Worm (Caenorhabditis elegans) whole organism, L2 larva: ENCODE results near the gene str-207.
A peak's percentile ranks its signal among the peaks of the same experiment; 100 is the strongest.

Source experiments
- C34F6.9 ChIP-seq: fragments of 150-350 bp; optimal IDR thresholded peaks from 2 replicates; lab custom pipeline; 2014; ENCODE audit warnings: missing biosample characterization, missing genetic modification characterization
- R02D3.7 ChIP-seq: fragments of 150-350 bp; optimal IDR thresholded peaks from 2 replicates; lab custom pipeline; 2014; ENCODE audit warnings: missing biosample characterization, missing genetic modification characterization
- ZK546.5 ChIP-seq: sonication (generic microtip); optimal IDR thresholded peaks from 2 replicates; lab custom pipeline; 2017; ENCODE audit warnings: missing biosample characterization, missing genetic modification characterization
- aly-2 ChIP-seq: fragments of 150-350 bp; optimal IDR thresholded peaks from 2 replicates; lab custom pipeline; 2014; ENCODE audit warnings: missing biosample characterization, missing genetic modification characterization
- ama-1 ChIP-seq: fragments of 150-350 bp; optimal IDR thresholded peaks from 2 replicates; lab custom pipeline; 2018; ENCODE audit warnings: inconsistent platforms
- blmp-1 ChIP-seq: sonication (generic microtip); optimal IDR thresholded peaks from 2 replicates; lab custom pipeline; 2017; ENCODE audit warnings: missing genetic modification characterization, mild to moderate bottlenecking, missing compliant biosample characterization, antibody characterized with exemption, moderate library complexity; ENCODE audit not compliant: insufficient read depth
- ceh-16 ChIP-seq: fragments of 150-350 bp; optimal IDR thresholded peaks from 2 replicates; lab custom pipeline; 2014; ENCODE audit warnings: missing biosample characterization, missing genetic modification characterization
- ceh-82 ChIP-seq: fragments of 150-350 bp; optimal IDR thresholded peaks from 2 replicates; lab custom pipeline; 2014; ENCODE audit warnings: missing biosample characterization, missing genetic modification characterization
- egl-27 ChIP-seq: sonication (generic microtip); optimal IDR thresholded peaks from 3 replicates; lab custom pipeline; 2017; ENCODE audit warnings: missing biosample characterization, missing genetic modification reagents, missing genetic modification characterization
- elt-1 ChIP-seq: fragments of 150-350 bp; optimal IDR thresholded peaks from 2 replicates; lab custom pipeline; 2014; ENCODE audit warnings: missing biosample characterization, missing genetic modification characterization
- fos-1 ChIP-seq: fragments of 150-350 bp; optimal IDR thresholded peaks from 2 replicates; lab custom pipeline; 2014; ENCODE audit warnings: missing biosample characterization, missing genetic modification characterization
- gmeb-1 ChIP-seq: fragments of 150-350 bp; optimal IDR thresholded peaks from 2 replicates; lab custom pipeline; 2014; ENCODE audit warnings: missing biosample characterization, missing genetic modification characterization
- lin-13 ChIP-seq: fragments of 150-350 bp; optimal IDR thresholded peaks from 2 replicates; lab custom pipeline; 2014; ENCODE audit warnings: missing biosample characterization, missing genetic modification reagents, missing genetic modification characterization
- lin-39 ChIP-seq: fragments of 150-350 bp; optimal IDR thresholded peaks from 2 replicates; lab custom pipeline; 2014; ENCODE audit warnings: missing biosample characterization, missing genetic modification reagents, missing genetic modification characterization
- lsy-2 ChIP-seq, 2 experiments: fragments of 150-350 bp in 1 of 2; sonication (generic microtip) in 1 of 2; optimal IDR thresholded peaks; 2 replicates each; lab custom pipeline; 2014 to 2017; ENCODE audit warnings: missing biosample characterization in 2 of 2, missing genetic modification characterization in 2 of 2
- mdl-1 ChIP-seq, 2 experiments: fragments of 150-350 bp in 1 of 2; sonication (generic microtip) in 1 of 2; optimal IDR thresholded peaks; 2 replicates each; lab custom pipeline; 2017; ENCODE audit warnings: missing biosample characterization in 2 of 2, missing genetic modification characterization in 2 of 2
- nhr-10 ChIP-seq: sonication (generic microtip); optimal IDR thresholded peaks from 2 replicates; lab custom pipeline; 2017; ENCODE audit warnings: missing biosample characterization, missing genetic modification characterization
- nhr-11 ChIP-seq: fragments of 150-350 bp; optimal IDR thresholded peaks from 2 replicates; lab custom pipeline; 2014; ENCODE audit warnings: missing biosample characterization, missing genetic modification characterization
- nhr-129 ChIP-seq: fragments of 150-350 bp; optimal IDR thresholded peaks from 2 replicates; lab custom pipeline; 2014; ENCODE audit warnings: missing biosample characterization, missing genetic modification characterization
- nhr-21 ChIP-seq: fragments of 150-350 bp; optimal IDR thresholded peaks from 2 replicates; lab custom pipeline; 2014; ENCODE audit warnings: missing biosample characterization, missing genetic modification characterization
- nhr-23 ChIP-seq: fragments of 150-350 bp; optimal IDR thresholded peaks from 2 replicates; lab custom pipeline; 2014; ENCODE audit warnings: missing biosample characterization, missing genetic modification reagents, missing genetic modification characterization
- nhr-237 ChIP-seq: fragments of 150-350 bp; optimal IDR thresholded peaks from 2 replicates; lab custom pipeline; 2014; ENCODE audit warnings: missing biosample characterization, missing genetic modification characterization
- nhr-25 ChIP-seq: fragments of 150-350 bp; sonication (generic microtip); optimal IDR thresholded peaks from 3 replicates; lab custom pipeline; 2014; ENCODE audit warnings: missing biosample characterization, missing genetic modification characterization
- nhr-77 ChIP-seq: fragments of 150-350 bp; optimal IDR thresholded peaks from 2 replicates; lab custom pipeline; 2014; ENCODE audit warnings: missing biosample characterization, missing genetic modification characterization
- peb-1 ChIP-seq: fragments of 150-350 bp; optimal IDR thresholded peaks from 2 replicates; lab custom pipeline; 2014; ENCODE audit warnings: missing biosample characterization, missing genetic modification characterization
- sem-4 ChIP-seq: fragments of 150-350 bp; optimal IDR thresholded peaks from 2 replicates; lab custom pipeline; 2014; ENCODE audit warnings: missing biosample characterization, missing genetic modification reagents, missing genetic modification characterization
- sma-9 ChIP-seq, 2 experiments: fragments of 150-350 bp in 1 of 2; sonication (generic microtip) in 1 of 2; optimal IDR thresholded peaks; 2 replicates each; lab custom pipeline; 2014 to 2016; ENCODE audit warnings: missing genetic modification characterization in 2 of 2, mild to moderate bottlenecking in 1 of 2, missing biosample characterization in 1 of 2, missing compliant biosample characterization in 1 of 2, missing genetic modification reagents in 1 of 2, moderate library complexity in 1 of 2
- snpc-4 ChIP-seq: fragments of 150-350 bp; optimal IDR thresholded peaks from 2 replicates; lab custom pipeline; 2014; ENCODE audit warnings: missing biosample characterization, missing genetic modification characterization
- unc-39 ChIP-seq: fragments of 150-350 bp; optimal IDR thresholded peaks from 2 replicates; lab custom pipeline; 2014; ENCODE audit warnings: missing biosample characterization, missing genetic modification characterization
- unc-55 ChIP-seq: fragments of 150-350 bp; sonication (generic microtip); optimal IDR thresholded peaks from 3 replicates; lab custom pipeline; 2014; ENCODE audit warnings: missing biosample characterization, missing genetic modification reagents, missing genetic modification characterization
- unc-62 ChIP-seq: fragments of 150-350 bp; optimal IDR thresholded peaks from 2 replicates; lab custom pipeline; 2014; ENCODE audit warnings: missing biosample characterization, missing genetic modification reagents, missing genetic modification characterization
- zag-1 ChIP-seq: fragments of 150-350 bp; optimal IDR thresholded peaks from 2 replicates; lab custom pipeline; 2014; ENCODE audit warnings: missing biosample characterization, missing genetic modification characterization
- ztf-1 ChIP-seq: fragments of 200-800 bp; sonication (Bioruptor generic); conservative IDR thresholded peaks from 2 replicates; pipeline ENCODE4 v1.3.6; 2022; ENCODE audit warnings: missing genetic modification characterization, missing compliant biosample characterization
- ztf-11 ChIP-seq: sonication (generic microtip); optimal IDR thresholded peaks from 2 replicates; lab custom pipeline; 2017; ENCODE audit warnings: missing biosample characterization, missing genetic modification characterization
- ztf-4 ChIP-seq: fragments of 150-350 bp; optimal IDR thresholded peaks from 2 replicates; lab custom pipeline; 2014; ENCODE audit warnings: missing biosample characterization, missing genetic modification characterization

Gene str-207

ce11 chrV:4934406-4934805, 17.1 kb upstream of the str-207 start, which contains the start of gene catp-2:
Gene catp-2 (plus strand): TSS chrV:4934706.
- no peak for TF ChIP-seq unc-55 (GFP tag; lab: Kevin White, UChicago)
- no peak for TF ChIP-seq sem-4
- no peak for TF ChIP-seq R02D3.7 (tag; lab: Kevin White, UChicago)
- no peak for TF ChIP-seq lin-13 (GFP tag; lab: Kevin White, UChicago)
- no peak for TF ChIP-seq nhr-11 (tag; lab: Kevin White, UChicago)
- no peak for TF ChIP-seq gmeb-1
- no peak for TF ChIP-seq ama-1 (lab: Kevin White, UChicago)
- TF ChIP-seq C34F6.9 = no peak
- TF ChIP-seq ztf-1 (GFP tag; lab: Robert Waterston, UW) = no peak
- TF ChIP-seq nhr-25 (tag; lab: Kevin White, UChicago) = no peak
- no peak for TF ChIP-seq ztf-4 (tag; lab: Kevin White, UChicago)
- no peak for TF ChIP-seq nhr-129 (tag; lab: Kevin White, UChicago)
- no peak for TF ChIP-seq snpc-4 (tag; lab: Kevin White, UChicago)
- no peak for TF ChIP-seq nhr-23 (tag; lab: Kevin White, UChicago)
- TF ChIP-seq lsy-2 (tag; optimal IDR thresholded peaks at IDR 0.05; lab: Kevin White, UChicago) = no peak
- no peak for TF ChIP-seq ztf-11 (tag; lab: Kevin White, UChicago)
- no peak for TF ChIP-seq egl-27 (tag; lab: Kevin White, UChicago)
- TF ChIP-seq, all 48 proteins: peak for 0

- TF ChIP-seq fos-1 (tag; lab: Kevin White, UChicago) = peak; percentile 30
- TF ChIP-seq ztf-1 (GFP tag; lab: Robert Waterston, UW) = no peak
Measured at ce11 chrV:4935096-4935495, 16.4 kb upstream of the str-207 start.

DNA sequence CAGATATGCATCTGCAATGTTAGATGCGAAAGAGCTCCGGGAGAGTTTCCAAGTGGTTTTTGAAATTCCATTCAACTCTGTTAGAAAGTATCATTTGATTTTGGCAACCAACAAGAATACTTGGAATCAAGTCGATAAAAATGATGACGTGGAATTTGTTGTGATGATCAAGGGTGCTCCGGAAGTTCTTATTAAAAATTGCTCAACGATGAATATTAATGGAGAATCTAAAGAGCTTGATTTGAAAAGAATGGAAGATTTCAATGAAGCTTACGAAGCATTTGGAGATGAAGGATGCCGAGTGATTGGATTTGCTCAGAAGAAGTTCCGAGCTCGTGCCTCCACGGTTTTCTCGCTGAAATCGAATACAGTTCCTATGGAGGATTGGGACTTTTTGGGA, 14.2 kb upstream of the str-207 start:
- no peak for TF ChIP-seq unc-62 (GFP tag; lab: Kevin White, UChicago)
- TF ChIP-seq nhr-77 (tag; lab: Kevin White, UChicago) = no peak
- TF ChIP-seq ztf-4 (tag; lab: Kevin White, UChicago) = no peak
- TF ChIP-seq ama-1 (lab: Kevin White, UChicago) = no peak
- TF ChIP-seq lsy-2 (tag; optimal IDR thresholded peaks at IDR 0.05; lab: Kevin White, UChicago) = no peak
- no peak for TF ChIP-seq ceh-82
- TF ChIP-seq unc-39 (tag; lab: Kevin White, UChicago) = no peak
- no peak for TF ChIP-seq snpc-4 (tag; lab: Kevin White, UChicago)
- TF ChIP-seq nhr-10 (tag; lab: Kevin White, UChicago) = no peak

DNA sequence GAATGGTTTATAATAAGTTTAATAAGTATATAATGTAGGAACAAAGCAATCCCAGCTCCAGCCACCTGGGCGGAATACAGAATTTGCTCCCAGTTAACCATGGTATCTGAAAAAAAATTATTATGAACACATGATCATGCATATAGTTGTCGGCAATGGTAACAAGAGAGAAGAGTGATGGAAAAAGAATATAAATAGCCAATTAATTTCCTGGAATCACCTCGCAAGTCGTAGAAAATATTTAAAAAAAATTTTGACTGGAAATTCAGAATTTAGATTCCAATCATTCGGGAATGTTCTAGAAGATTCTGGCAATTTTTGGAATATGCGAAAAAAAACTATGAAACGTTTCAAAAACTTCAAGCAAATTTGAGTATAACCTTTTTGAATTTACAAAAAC, 7.3 kb upstream of the str-207 start, which contains the start of gene str-211:
Gene str-211, minus strand, starts transcription at position 101 of the 400 bp plus-strand sequence.
- no peak for TF ChIP-seq nhr-237 (tag; lab: Kevin White, UChicago)
- TF ChIP-seq lsy-2 (tag; optimal IDR thresholded peaks at IDR 0.05; lab: Kevin White, UChicago) = no peak
- TF ChIP-seq nhr-21 (tag; lab: Kevin White, UChicago) = no peak
- TF ChIP-seq nhr-77 (tag; lab: Kevin White, UChicago) = no peak
- no peak for TF ChIP-seq nhr-25 (tag; lab: Kevin White, UChicago)
- TF ChIP-seq sem-4 = no peak
- no peak for TF ChIP-seq lin-39 (tag; lab: Kevin White, UChicago)
- no peak for TF ChIP-seq ama-1 (lab: Kevin White, UChicago)
- no peak for TF ChIP-seq ZK546.5 (tag; lab: Kevin White, UChicago)
- no peak for TF ChIP-seq sma-9 (GFP tag; optimal IDR thresholded peaks at IDR 0.05; lab: Kevin White, UChicago)
- no peak for TF ChIP-seq sma-9 (tag; optimal IDR thresholded peaks at IDR 0.05; lab: Kevin White, UChicago)
- TF ChIP-seq peb-1 = no peak
- TF ChIP-seq ceh-16 (tag; lab: Kevin White, UChicago) = no peak

DNA sequence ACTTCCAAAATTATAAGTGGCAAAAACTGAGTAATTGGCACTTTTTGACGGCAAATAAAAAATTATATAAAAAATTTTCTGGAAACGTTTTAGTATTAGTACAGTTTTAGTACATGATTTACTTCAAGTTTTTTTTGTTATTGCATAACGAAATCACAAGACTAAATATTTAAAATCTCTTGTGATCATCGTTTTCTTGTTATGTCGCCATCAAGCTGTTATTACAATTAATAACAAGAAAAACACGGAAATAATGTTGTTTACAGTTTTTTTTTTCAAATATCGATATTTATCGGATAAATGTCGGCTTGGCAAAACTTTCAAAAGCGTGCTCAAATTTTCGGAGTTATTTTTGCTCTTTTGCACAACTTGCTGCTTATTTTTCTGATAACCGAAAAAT, 2.9 kb upstream of the str-207 start, which contains the start of gene str-209:
Gene str-209, plus strand, starts transcription at position 301 of the 400 bp plus-strand sequence.
- TF ChIP-seq blmp-1 (tag; lab: Kevin White, UChicago) = no peak
- TF ChIP-seq mdl-1 (tag; optimal IDR thresholded peaks at IDR 0.05; lab: Kevin White, UChicago) = no peak
- TF ChIP-seq ztf-1 (GFP tag; lab: Robert Waterston, UW) = no peak
- no peak for TF ChIP-seq unc-39 (tag; lab: Kevin White, UChicago)
- no peak for TF ChIP-seq nhr-25 (tag; lab: Kevin White, UChicago)
- TF ChIP-seq aly-2 = no peak
- no peak for TF ChIP-seq C34F6.9
- no peak for TF ChIP-seq zag-1 (tag; lab: Kevin White, UChicago)
- TF ChIP-seq sem-4 = no peak
- no peak for TF ChIP-seq elt-1 (tag; lab: Kevin White, UChicago)
- TF ChIP-seq nhr-129 (tag; lab: Kevin White, UChicago) = no peak
- no peak for TF ChIP-seq ceh-16 (tag; lab: Kevin White, UChicago)
- TF ChIP-seq, all 48 proteins: peak for 0
